Worm (Caenorhabditis elegans) whole organism, L4 larva: ENCODE results near the gene F53B2.8.

ENCODE experiments used
- ceh-82 ChIP-seq: sonication (generic microtip); optimal IDR thresholded peaks from 2 replicates; lab custom pipeline; 2017; ENCODE audit warnings: missing biosample characterization, missing genetic modification characterization
- ces-1 ChIP-seq: fragments of 150-350 bp; sonication (generic microtip); optimal IDR thresholded peaks from 4 replicates; lab custom pipeline; 2014; ENCODE audit warnings: missing biosample characterization, missing genetic modification reagents, missing genetic modification characterization
- dpl-1 ChIP-seq: fragments of 150-350 bp; optimal IDR thresholded peaks from 2 replicates; lab custom pipeline; 2014; ENCODE audit warnings: missing biosample characterization, missing genetic modification reagents, missing genetic modification characterization
- egl-43 ChIP-seq: fragments of 200-800 bp; sonication (Bioruptor generic); IDR thresholded peaks from 2 replicates; pipeline ENCODE4 v1.3.6; 2022; ENCODE audit warnings: missing genetic modification reagents, missing genetic modification characterization, missing compliant biosample characterization
- fos-1 ChIP-seq: fragments of 150-350 bp; optimal IDR thresholded peaks from 2 replicates; lab custom pipeline; 2014; ENCODE audit warnings: missing biosample characterization, missing genetic modification characterization
- lim-7 ChIP-seq: fragments of 200-800 bp; sonication (Bioruptor generic); IDR thresholded peaks from 2 replicates; pipeline ENCODE4 v1.3.6; 2022; ENCODE audit warnings: missing genetic modification characterization, missing compliant biosample characterization
- lin-1 ChIP-seq: fragments of 200-800 bp; sonication (Bioruptor generic); IDR thresholded peaks from 2 replicates; pipeline ENCODE4 v1.3.6; 2022; ENCODE audit warnings: missing genetic modification reagents, missing genetic modification characterization, missing compliant biosample characterization
- nhr-77 ChIP-seq: fragments of 150-350 bp; optimal IDR thresholded peaks from 2 replicates; lab custom pipeline; 2014; ENCODE audit warnings: missing biosample characterization, missing genetic modification characterization
- pha-4 ChIP-seq, 2 experiments: fragments of 150-350 bp in 1 of 2; fragments of 200-800 bp in 1 of 2; sonication (Bioruptor generic) in 1 of 2; IDR thresholded peaks in 1 of 2; optimal IDR thresholded peaks in 1 of 2; 2 replicates each; pipeline versions ENCODE4 v1.3.6 to Lab custom; 2014 to 2022; ENCODE audit warnings: missing genetic modification characterization in 2 of 2, missing genetic modification reagents in 2 of 2, missing biosample characterization in 1 of 2, missing compliant biosample characterization in 1 of 2
- snpc-4 ChIP-seq: fragments of 150-350 bp; optimal IDR thresholded peaks from 2 replicates; lab custom pipeline; 2014; ENCODE audit warnings: missing biosample characterization, missing genetic modification characterization
- unc-39 ChIP-seq: sonication (generic microtip); optimal IDR thresholded peaks from 2 replicates; lab custom pipeline; 2017; ENCODE audit warnings: missing biosample characterization, missing genetic modification characterization
- zag-1 ChIP-seq: fragments of 150-350 bp; optimal IDR thresholded peaks from 2 replicates; lab custom pipeline; 2014; ENCODE audit warnings: missing biosample characterization, missing genetic modification characterization

DNA sequence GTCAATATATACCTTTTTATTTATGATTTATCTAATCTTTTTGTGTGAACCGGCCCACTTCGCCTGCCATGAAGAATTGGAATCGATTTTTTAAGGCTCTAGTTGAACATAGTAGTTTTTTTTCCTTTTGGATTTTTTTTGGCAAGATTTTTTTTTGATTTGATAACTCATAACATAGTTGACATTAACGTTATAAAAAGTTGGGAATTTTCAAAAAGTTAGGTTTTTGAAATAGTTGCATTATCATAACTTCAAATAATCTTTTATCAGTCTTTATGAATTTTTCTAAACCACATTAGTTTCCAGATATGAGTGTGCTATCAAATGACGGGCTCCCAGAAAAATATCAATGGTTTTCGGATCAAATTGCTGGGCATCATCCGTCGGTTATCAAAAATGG, 20.6 kb upstream of the F53B2.8 start, which contains the start of gene ipmk-1:
- TF ChIP-seq lim-7 (GFP tag; lab: Robert Waterston, UW) (no peak), egl-43 (GFP tag; lab: Robert Waterston, UW) (no peak), nhr-77 (no peak), ces-1 (no peak), lin-1 (no peak), snpc-4 (tag; lab: Kevin White, UChicago) (no peak), pha-4 (GFP tag; IDR thresholded peaks at IDR 0.05; lab: Robert Waterston, UW) (no peak), pha-4 (tag; optimal IDR thresholded peaks at IDR 0.05; lab: Kevin White, UChicago) (no peak), dpl-1 (GFP tag; lab: Kevin White, UChicago) (no peak), zag-1 (tag; lab: Kevin White, UChicago) (no peak), fos-1 (tag; lab: Kevin White, UChicago) (no peak), unc-39 (tag; lab: Kevin White, UChicago) (no peak), ceh-82 (tag; lab: Kevin White, UChicago) (no peak)
